Worm (Caenorhabditis elegans): ENCODE measurements around the gene ttr-39.

- TF ChIP-seq tbx-11 (GFP tag; IDR thresholded peaks at IDR 0.05) (no peak), ama-1 (optimal IDR thresholded peaks at IDR 0.05) (no peak), sea-1 (GFP tag; conservative IDR thresholded peaks at IDR 0.05) (no peak), B0310.2 (tag; optimal IDR thresholded peaks at IDR 0.05) (no peak), flt-1 (GFP tag; IDR thresholded peaks at IDR 0.05) (no peak), scrt-1 (GFP tag; IDR thresholded peaks at IDR 0.05) (no peak), ceh-13 (GFP tag; optimal IDR thresholded peaks at IDR 0.05) (no peak), F13C5.2 (tag; optimal IDR thresholded peaks at IDR 0.05) (no peak), tra-4 (tag; optimal IDR thresholded peaks at IDR 0.05) (no peak)
These were observed 7.2 kb upstream of the ttr-39 start, which contains the start of gene dis-3 for ce11 chrIV:10096881-10097280.

Data from whole organism, early embryonic.